Fruit fly (Drosophila melanogaster): Measurements from ENCODE around the gene Nubp2.

dm6 chr3L:20526143-20526195, 407 bp upstream of the Nubp2 start, which contains the start of gene Pss:
- TF ChIP-seq CG11560 (tag; IDR thresholded peaks at IDR 0.05) (no peak), tll (GFP tag; optimal IDR thresholded peaks at IDR 0.05) (no peak), Neu2 (GFP tag; optimal IDR thresholded peaks at IDR 0.05; ENCODE audit: borderline replicate concordance) (no peak), CG32772 (GFP tag; IDR thresholded peaks at IDR 0.05) (no peak), lbe (GFP tag; optimal IDR thresholded peaks at IDR 0.05) (no peak), CG2889 (GFP tag; IDR thresholded peaks at IDR 0.05) (no peak), D19B (GFP tag; optimal IDR thresholded peaks at IDR 0.05) (no peak), Hr51 (GFP tag; optimal IDR thresholded peaks at IDR 0.05) (no peak), CG1602 (GFP tag; optimal IDR thresholded peaks at IDR 0.05) (no peak), CG13287 (GFP tag; IDR thresholded peaks at IDR 0.05; ENCODE audit: partially characterized antibody) (no peak), CG13424 (tag; optimal IDR thresholded peaks at IDR 0.05) (no peak), chif (GFP tag; optimal IDR thresholded peaks at IDR 0.05) (no peak), wor (GFP tag; IDR thresholded peaks at IDR 0.05) (no peak), zfh1 (GFP tag; IDR thresholded peaks at IDR 0.05) (no peak)

All from whole organism, embryonic.